Worm (Caenorhabditis elegans): ENCODE results near the gene C24H12.1.
A peak's percentile ranks its signal among the peaks of the same experiment; 100 is the strongest.

DNA sequence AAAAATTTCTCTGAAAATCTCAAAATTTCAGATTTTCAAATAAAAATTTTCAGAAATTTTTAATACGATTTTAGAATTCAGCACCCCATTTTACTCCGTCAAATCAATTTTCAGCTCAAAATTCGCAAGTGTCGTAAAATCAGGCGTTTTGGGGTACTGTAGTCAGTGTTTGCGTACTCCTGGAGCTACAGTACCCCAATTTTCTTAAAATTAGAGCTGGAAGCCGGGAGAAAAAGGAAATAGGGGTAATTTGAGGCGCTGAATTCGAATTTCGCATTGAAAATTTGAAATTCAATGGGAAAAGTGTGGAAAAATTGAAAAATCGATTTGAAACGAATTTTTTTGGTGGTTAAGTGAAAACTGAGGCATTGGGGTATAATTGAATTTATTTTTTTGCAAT lies 20.1 kb downstream of the C24H12.1 start:
- TF ChIP-seq F44E2.7 (GFP tag; IDR thresholded peaks at IDR 0.05) (no peak), set-16 (GFP tag; IDR thresholded peaks at IDR 0.05) (no peak), lsy-2 (tag; optimal IDR thresholded peaks at IDR 0.05) (peak in 1 of 2 experiments; percentile 58)
